Worm (Caenorhabditis elegans) whole organism, L2 larva: ENCODE data around the gene str-8.
"Not testable (repeated sequence)": the region's sequence is repeated elsewhere in the genome, so short reads cannot be mapped to it uniquely, and the experiment has no call there.

Source experiments
- C34F6.9 ChIP-seq: fragments of 150-350 bp; optimal IDR thresholded peaks from 2 replicates; lab custom pipeline; 2014; ENCODE audit warnings: missing biosample characterization, missing genetic modification characterization
- R02D3.7 ChIP-seq: fragments of 150-350 bp; optimal IDR thresholded peaks from 2 replicates; lab custom pipeline; 2014; ENCODE audit warnings: missing biosample characterization, missing genetic modification characterization
- Y55F3AM.14 ChIP-seq: fragments of 200-800 bp; sonication (Bioruptor generic); optimal IDR thresholded peaks from 2 replicates; lab custom pipeline; 2018; ENCODE audit warnings: mild to moderate bottlenecking, missing genetic modification characterization, missing compliant biosample characterization
- alr-1 ChIP-seq: fragments of 150-350 bp; optimal IDR thresholded peaks from 2 replicates; lab custom pipeline; 2014; ENCODE audit warnings: missing biosample characterization, missing genetic modification characterization
- aly-2 ChIP-seq: fragments of 150-350 bp; optimal IDR thresholded peaks from 2 replicates; lab custom pipeline; 2014; ENCODE audit warnings: missing biosample characterization, missing genetic modification characterization
- ama-1 ChIP-seq: fragments of 150-350 bp; optimal IDR thresholded peaks from 2 replicates; lab custom pipeline; 2018; ENCODE audit warnings: inconsistent platforms
- blmp-1 ChIP-seq: sonication (generic microtip); optimal IDR thresholded peaks from 2 replicates; lab custom pipeline; 2017; ENCODE audit warnings: missing genetic modification characterization, mild to moderate bottlenecking, missing compliant biosample characterization, antibody characterized with exemption, moderate library complexity; ENCODE audit not compliant: insufficient read depth
- ceh-82 ChIP-seq: fragments of 150-350 bp; optimal IDR thresholded peaks from 2 replicates; lab custom pipeline; 2014; ENCODE audit warnings: missing biosample characterization, missing genetic modification characterization
- dmd-4 ChIP-seq: sonication (generic microtip); optimal IDR thresholded peaks from 2 replicates; lab custom pipeline; 2017; ENCODE audit warnings: missing biosample characterization, missing genetic modification characterization
- elt-1 ChIP-seq: fragments of 150-350 bp; optimal IDR thresholded peaks from 2 replicates; lab custom pipeline; 2014; ENCODE audit warnings: missing biosample characterization, missing genetic modification characterization
- elt-3 ChIP-seq: sonication (generic microtip); optimal IDR thresholded peaks from 2 replicates; lab custom pipeline; 2017; ENCODE audit warnings: missing biosample characterization, missing genetic modification characterization
- fos-1 ChIP-seq: fragments of 150-350 bp; optimal IDR thresholded peaks from 2 replicates; lab custom pipeline; 2014; ENCODE audit warnings: missing biosample characterization, missing genetic modification characterization
- lin-11 ChIP-seq: fragments of 150-350 bp; sonication (generic microtip); optimal IDR thresholded peaks from 2 replicates; lab custom pipeline; 2014; ENCODE audit warnings: missing biosample characterization, missing genetic modification characterization, inconsistent platforms, mixed read lengths
- lin-13 ChIP-seq: fragments of 150-350 bp; optimal IDR thresholded peaks from 2 replicates; lab custom pipeline; 2014; ENCODE audit warnings: missing biosample characterization, missing genetic modification reagents, missing genetic modification characterization
- lin-39 ChIP-seq: fragments of 150-350 bp; optimal IDR thresholded peaks from 2 replicates; lab custom pipeline; 2014; ENCODE audit warnings: missing biosample characterization, missing genetic modification reagents, missing genetic modification characterization
- lsy-2 ChIP-seq, 2 experiments: fragments of 150-350 bp in 1 of 2; sonication (generic microtip) in 1 of 2; optimal IDR thresholded peaks; 2 replicates each; lab custom pipeline; 2014 to 2017; ENCODE audit warnings: missing biosample characterization in 2 of 2, missing genetic modification characterization in 2 of 2
- mab-5 ChIP-seq: fragments of 150-350 bp; optimal IDR thresholded peaks from 2 replicates; lab custom pipeline; 2014; ENCODE audit warnings: missing biosample characterization, missing genetic modification characterization
- mbf-1 ChIP-seq: sonication (generic microtip); optimal IDR thresholded peaks from 2 replicates; lab custom pipeline; 2017; ENCODE audit warnings: missing biosample characterization, missing genetic modification characterization
- nhr-10 ChIP-seq: sonication (generic microtip); optimal IDR thresholded peaks from 2 replicates; lab custom pipeline; 2017; ENCODE audit warnings: missing biosample characterization, missing genetic modification characterization
- nhr-11 ChIP-seq: fragments of 150-350 bp; optimal IDR thresholded peaks from 2 replicates; lab custom pipeline; 2014; ENCODE audit warnings: missing biosample characterization, missing genetic modification characterization
- nhr-129 ChIP-seq: fragments of 150-350 bp; optimal IDR thresholded peaks from 2 replicates; lab custom pipeline; 2014; ENCODE audit warnings: missing biosample characterization, missing genetic modification characterization
- nhr-21 ChIP-seq: fragments of 150-350 bp; optimal IDR thresholded peaks from 2 replicates; lab custom pipeline; 2014; ENCODE audit warnings: missing biosample characterization, missing genetic modification characterization
- nhr-23 ChIP-seq: fragments of 150-350 bp; optimal IDR thresholded peaks from 2 replicates; lab custom pipeline; 2014; ENCODE audit warnings: missing biosample characterization, missing genetic modification reagents, missing genetic modification characterization
- nhr-237 ChIP-seq: fragments of 150-350 bp; optimal IDR thresholded peaks from 2 replicates; lab custom pipeline; 2014; ENCODE audit warnings: missing biosample characterization, missing genetic modification characterization
- nhr-25 ChIP-seq: fragments of 150-350 bp; sonication (generic microtip); optimal IDR thresholded peaks from 3 replicates; lab custom pipeline; 2014; ENCODE audit warnings: missing biosample characterization, missing genetic modification characterization
- nhr-6 ChIP-seq: fragments of 150-350 bp; optimal IDR thresholded peaks from 2 replicates; lab custom pipeline; 2014; ENCODE audit warnings: missing biosample characterization, missing genetic modification characterization
- nhr-77 ChIP-seq: fragments of 150-350 bp; optimal IDR thresholded peaks from 2 replicates; lab custom pipeline; 2014; ENCODE audit warnings: missing biosample characterization, missing genetic modification characterization
- peb-1 ChIP-seq: fragments of 150-350 bp; optimal IDR thresholded peaks from 2 replicates; lab custom pipeline; 2014; ENCODE audit warnings: missing biosample characterization, missing genetic modification characterization
- sem-4 ChIP-seq: fragments of 150-350 bp; optimal IDR thresholded peaks from 2 replicates; lab custom pipeline; 2014; ENCODE audit warnings: missing biosample characterization, missing genetic modification reagents, missing genetic modification characterization
- skn-1 ChIP-seq: sonication (generic microtip); optimal IDR thresholded peaks from 2 replicates; lab custom pipeline; 2017; ENCODE audit warnings: missing biosample characterization, missing genetic modification characterization
- unc-39 ChIP-seq: fragments of 150-350 bp; optimal IDR thresholded peaks from 2 replicates; lab custom pipeline; 2014; ENCODE audit warnings: missing biosample characterization, missing genetic modification characterization
- unc-62 ChIP-seq: fragments of 150-350 bp; optimal IDR thresholded peaks from 2 replicates; lab custom pipeline; 2014; ENCODE audit warnings: missing biosample characterization, missing genetic modification reagents, missing genetic modification characterization
- ztf-11 ChIP-seq: sonication (generic microtip); optimal IDR thresholded peaks from 2 replicates; lab custom pipeline; 2017; ENCODE audit warnings: missing biosample characterization, missing genetic modification characterization
- ztf-4 ChIP-seq: fragments of 150-350 bp; optimal IDR thresholded peaks from 2 replicates; lab custom pipeline; 2014; ENCODE audit warnings: missing biosample characterization, missing genetic modification characterization

Gene str-8

ce11 chrV:15741851-15742250 is 13.0 kb upstream of the str-8 start, which contains the start of gene str-18:
TSS of gene str-18 (minus strand) at chrV:15741951.
- TF ChIP-seq elt-1 (tag; lab: Kevin White, UChicago) (no peak), nhr-237 (tag; lab: Kevin White, UChicago) (no peak), nhr-6 (tag; lab: Kevin White, UChicago) (no peak), alr-1 (tag; lab: Kevin White, UChicago) (no peak), unc-39 (tag; lab: Kevin White, UChicago) (no peak), peb-1 (tag; lab: Kevin White, UChicago) (no peak)

ce11 chrV:15744366-15744765 is 10.5 kb upstream of the str-8 start, which contains the start of gene str-19:
TSS of gene str-19 (minus strand) at chrV:15744466.
- TF ChIP-seq aly-2; fos-1 (tag; lab: Kevin White, UChicago); ceh-82 (tag; lab: Kevin White, UChicago): not testable (repeated sequence)
- TF ChIP-seq, all 48 proteins: peak for 0; not testable (repeated sequence) for 48

- TF ChIP-seq alr-1 (tag; lab: Kevin White, UChicago); aly-2; C34F6.9: not testable (repeated sequence)
These were observed 6.5 kb upstream of the str-8 start, which contains the start of gene T23D5.8 for ce11 chrV:15748343-15748742. TSS of gene T23D5.8 (minus strand) at chrV:15748443.

ce11 chrV:15750130-15750529 is 4.7 kb upstream of the str-8 start, which contains the start of gene str-6:
TSS of gene str-6 (minus strand) at chrV:15750230.
- TF ChIP-seq dmd-4 (tag; lab: Kevin White, UChicago) (no peak), peb-1 (tag; lab: Kevin White, UChicago) (no peak), blmp-1 (tag; lab: Kevin White, UChicago) (no peak), ama-1 (lab: Kevin White, UChicago) (no peak), nhr-25 (tag; lab: Kevin White, UChicago) (no peak), elt-3 (tag; lab: Kevin White, UChicago) (no peak), nhr-237 (tag; lab: Kevin White, UChicago) (no peak), lsy-2 (tag; optimal IDR thresholded peaks at IDR 0.05; lab: Kevin White, UChicago) (no peak), lin-11 (tag; lab: Kevin White, UChicago) (no peak)

ce11 chrV:15752049-15752448 is 2.8 kb upstream of the str-8 start, which contains the start of gene str-43:
TSS of gene str-43 (minus strand) at chrV:15752149.
- TF ChIP-seq fos-1 (tag; lab: Kevin White, UChicago), result no peak
- TF ChIP-seq nhr-23 (tag; lab: Kevin White, UChicago), result no peak
- no peak for TF ChIP-seq dmd-4 (tag; lab: Kevin White, UChicago)
- no peak for TF ChIP-seq Y55F3AM.14 (GFP tag; lab: Kevin White, UChicago)
- no peak for TF ChIP-seq mab-5 (tag; lab: Kevin White, UChicago)
- TF ChIP-seq nhr-25 (tag; lab: Kevin White, UChicago), result no peak

ce11 chrV:15752941-15753340 is 1.9 kb upstream of the str-8 start, which contains the start of gene str-5:
TSS of gene str-5 (plus strand) at chrV:15753241.
- not testable (repeated sequence) for TF ChIP-seq nhr-77; ztf-4 (tag; lab: Kevin White, UChicago); sem-4

- TF ChIP-seq nhr-11 (tag; lab: Kevin White, UChicago) (no peak), nhr-10 (no peak), Y55F3AM.14 (GFP tag; lab: Kevin White, UChicago) (no peak), mbf-1 (tag; lab: Kevin White, UChicago) (no peak), alr-1 (tag; lab: Kevin White, UChicago) (no peak), skn-1 (tag; lab: Kevin White, UChicago) (no peak), unc-62 (GFP tag; lab: Kevin White, UChicago) (no peak), ztf-11 (tag; lab: Kevin White, UChicago) (no peak), elt-1 (tag; lab: Kevin White, UChicago) (no peak), nhr-23 (tag; lab: Kevin White, UChicago) (no peak), lin-39 (tag; lab: Kevin White, UChicago) (no peak), nhr-129 (tag; lab: Kevin White, UChicago) (no peak), lin-13 (GFP tag; lab: Kevin White, UChicago) (no peak), nhr-21 (no peak), nhr-77 (no peak), C34F6.9 (no peak), R02D3.7 (tag; lab: Kevin White, UChicago) (no peak), peb-1 (tag; lab: Kevin White, UChicago) (no peak)
- TF ChIP-seq, all 48 proteins: peak for 0
These were observed 2.8 kb downstream of the str-8 start for ce11 chrV:15757645-15758044.
